Worm (Caenorhabditis elegans) whole organism, L4/young adult: ENCODE measurements around the gene C54F6.15.

ENCODE experiments used
- dao-5 ChIP-seq: sonication (generic microtip); optimal IDR thresholded peaks from 2 replicates; lab custom pipeline; 2016; ENCODE audit warnings: missing genotype, missing genetic modification characterization, moderate library complexity, missing compliant biosample characterization
- him-1 ChIP-seq: sonication (generic microtip); optimal IDR thresholded peaks from 2 replicates; lab custom pipeline; 2016; ENCODE audit warnings: missing genotype, missing genetic modification reagents, missing genetic modification characterization, missing compliant biosample characterization

ce11 chrV:7527153-7527552 is 5.0 kb upstream of the C54F6.15 start, which contains the start of gene C54F6.17:
- TF ChIP-seq dao-5 (tag; lab: Kevin White, UChicago) (no peak), him-1 (no peak)
